Worm (Caenorhabditis elegans) whole organism, early embryonic: ENCODE results near the gene mif-1.

ENCODE experiments used
- tbx-37 ChIP-seq: fragments of 200-800 bp; sonication (Bioruptor generic); conservative IDR thresholded peaks from 2 replicates; pipeline ENCODE4 v1.3.6; 2022; ENCODE audit warnings: missing genetic modification reagents, missing genetic modification characterization, missing compliant biosample characterization
- tra-4 ChIP-seq: sonication (generic microtip); optimal IDR thresholded peaks from 2 replicates; lab custom pipeline; 2017; ENCODE audit warnings: missing genetic modification characterization, missing compliant biosample characterization

- TF ChIP-seq tra-4 (tag; lab: Kevin White, UChicago) = no peak
- no peak for TF ChIP-seq tbx-37 (GFP tag; lab: Robert Waterston, UW)
Measured at ce11 chrIII:11816523-11817003, 31.4 kb upstream of the mif-1 start, which contains the start of gene C18D11.1.
